Worm (Caenorhabditis elegans): ENCODE results near the gene F25B5.6.

DNA sequence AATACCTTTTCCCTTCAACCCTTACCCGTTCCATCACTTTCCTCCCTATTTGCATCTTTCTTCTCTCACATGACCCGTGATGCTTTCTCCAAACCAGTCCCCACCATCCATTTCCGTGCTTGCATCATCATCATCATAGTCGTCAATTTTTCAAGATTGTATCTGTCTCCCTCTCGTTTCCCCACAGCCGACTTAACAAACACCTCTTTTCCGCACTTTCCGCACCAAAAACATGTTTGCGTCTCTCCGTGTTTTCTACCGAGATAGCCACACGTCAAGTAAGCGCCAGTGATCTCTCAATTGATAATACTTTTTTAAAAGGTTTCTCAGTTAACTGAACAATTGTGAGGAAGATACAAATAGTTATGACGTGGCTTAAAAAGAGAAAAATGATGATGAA, 10.5 kb downstream of the F25B5.6 start:
- no peak for TF ChIP-seq flt-1 (GFP tag; IDR thresholded peaks at IDR 0.05)
- no peak for TF ChIP-seq ref-1 (GFP tag; conservative IDR thresholded peaks at IDR 0.05)
- TF ChIP-seq tab-1 (GFP tag; IDR thresholded peaks at IDR 0.05): no peak
- TF ChIP-seq klf-2 (GFP tag; conservative IDR thresholded peaks at IDR 0.05): no peak
- TF ChIP-seq med-1 (GFP tag; optimal IDR thresholded peaks at IDR 0.05; ENCODE audit: insufficient read depth): no peak
- no peak for TF ChIP-seq T22C8.4 (GFP tag; IDR thresholded peaks at IDR 0.05)

All from whole organism, midembryonic.